Fruit fly (Drosophila melanogaster): ENCODE measurements around the gene hang.

Gene hang

dm6 chrX:16446769-16447168 lies 24.1 kb downstream of the hang start, which contains the start of gene eIF2alpha:
Gene eIF2alpha, minus strand, starts transcription at chrX:16446993.
- TF ChIP-seq psq (optimal IDR thresholded peaks at IDR 0.05) (no peak), Myc (optimal IDR thresholded peaks at IDR 0.05) (no peak)

- TF ChIP-seq h (optimal IDR thresholded peaks at IDR 0.05), result no peak
- no peak for TF ChIP-seq psq (optimal IDR thresholded peaks at IDR 0.05)
- TF ChIP-seq ttk (optimal IDR thresholded peaks at IDR 0.05), result no peak
- TF ChIP-seq Sin3A (optimal IDR thresholded peaks at IDR 0.05), result no peak
- TF ChIP-seq Myc (optimal IDR thresholded peaks at IDR 0.05), result no peak
- no peak for TF ChIP-seq insv (optimal IDR thresholded peaks at IDR 0.05)
Measured at dm6 chrX:16448252-16449191, 25.9 kb downstream of the hang start, which contains the start of the genes CG34015 and eIF4H1. Gene CG34015, minus strand, starts transcription at chrX:16448302. Gene eIF4H1, plus strand, starts transcription at chrX:16448665.

- no peak for TF ChIP-seq h (optimal IDR thresholded peaks at IDR 0.05)
- TF ChIP-seq psq (optimal IDR thresholded peaks at IDR 0.05), result no peak
- no peak for TF ChIP-seq Myc (optimal IDR thresholded peaks at IDR 0.05)
- TF ChIP-seq insv (optimal IDR thresholded peaks at IDR 0.05), result no peak
- no peak for TF ChIP-seq ttk (optimal IDR thresholded peaks at IDR 0.05)
- TF ChIP-seq Sin3A (optimal IDR thresholded peaks at IDR 0.05), result no peak
Measured at dm6 chrX:16449316-16449715, 26.7 kb downstream of the hang start.

dm6 chrX:16456582-16456981 lies 34.0 kb downstream of the hang start:
- TF ChIP-seq insv (optimal IDR thresholded peaks at IDR 0.05) (no peak), Sin3A (optimal IDR thresholded peaks at IDR 0.05) (no peak), Myc (optimal IDR thresholded peaks at IDR 0.05) (no peak), h (optimal IDR thresholded peaks at IDR 0.05) (no peak), ttk (optimal IDR thresholded peaks at IDR 0.05) (no peak), psq (optimal IDR thresholded peaks at IDR 0.05) (no peak)

dm6 chrX:16458551-16458950 lies 35.9 kb downstream of the hang start:
- no peak for TF ChIP-seq insv (optimal IDR thresholded peaks at IDR 0.05)

- TF ChIP-seq Sin3A (optimal IDR thresholded peaks at IDR 0.05) (no peak), ttk (optimal IDR thresholded peaks at IDR 0.05) (no peak)
Measured at dm6 chrX:16484533-16484932, 61.9 kb downstream of the hang start.
